Fruit fly (Drosophila melanogaster) whole organism, embryonic: Measurements from ENCODE around the gene Lamtor3.

ENCODE experiments used
- Adf1 ChIP-seq: fragments of 200-800 bp; sonication (Bioruptor generic); IDR thresholded peaks from 2 replicates; pipeline ENCODE4 v1.3.6; 2022; ENCODE audit warnings: missing biosample characterization, missing genetic modification characterization
- Bgb ChIP-seq: fragments of 200-800 bp; sonication (Bioruptor generic); IDR thresholded peaks from 2 replicates; pipeline ENCODE4 v1.3.6; 2022; ENCODE audit warnings: missing biosample characterization, missing genetic modification characterization; ENCODE audit not compliant: partially characterized antibody
- Blimp-1 ChIP-seq: fragments of 200-800 bp; sonication (Bioruptor generic); optimal IDR thresholded peaks from 3 replicates; lab custom pipeline; 2018; ENCODE audit warnings: missing biosample characterization, missing genetic modification characterization, mild to moderate bottlenecking, moderate library complexity, missing genetic modification reagents
- C15 ChIP-seq: fragments of 200-800 bp; sonication (Bioruptor generic); IDR thresholded peaks from 3 replicates; pipeline ENCODE4 v1.3.6; 2022; ENCODE audit warnings: missing biosample characterization, missing genetic modification characterization
- CG10543 ChIP-seq: fragments of 200-800 bp; sonication (Bioruptor generic); optimal IDR thresholded peaks from 3 replicates; lab custom pipeline; 2017; ENCODE audit warnings: missing biosample characterization, mild to moderate bottlenecking, missing genetic modification characterization, moderate library complexity
- CG11093 ChIP-seq: fragments of 200-800 bp; sonication (Bioruptor generic); IDR thresholded peaks from 3 replicates; pipeline ENCODE4 v1.3.6; 2022; ENCODE audit warnings: missing biosample characterization, missing genetic modification characterization
- CG11247 ChIP-seq: fragments of 200-800 bp; sonication (Bioruptor generic); IDR thresholded peaks from 2 replicates; pipeline ENCODE4 v1.3.6; 2022; ENCODE audit warnings: missing biosample characterization, missing genetic modification characterization
- CG12155 ChIP-seq: fragments of 200-800 bp; sonication (Bioruptor generic); optimal IDR thresholded peaks from 3 replicates; lab custom pipeline; 2016; ENCODE audit warnings: missing biosample characterization, missing genetic modification characterization
- CG12659 ChIP-seq: fragments of 200-800 bp; sonication (Bioruptor generic); optimal IDR thresholded peaks from 3 replicates; lab custom pipeline; 2017; ENCODE audit warnings: mild to moderate bottlenecking, missing biosample characterization, missing genetic modification reagents, missing genetic modification characterization
- CG13296 ChIP-seq: fragments of 200-800 bp; sonication (Bioruptor generic); optimal IDR thresholded peaks from 3 replicates; lab custom pipeline; 2018; ENCODE audit warnings: missing biosample characterization, mild to moderate bottlenecking, missing genetic modification characterization
- CG13424 ChIP-seq: fragments of 200-800 bp; sonication (Bioruptor generic); optimal IDR thresholded peaks from 2 replicates; lab custom pipeline; 2019; ENCODE audit warnings: missing biosample characterization, mild to moderate bottlenecking, missing genetic modification characterization, moderate library complexity
- CG13775 ChIP-seq: fragments of 200-800 bp; sonication (Bioruptor generic); optimal IDR thresholded peaks from 3 replicates; lab custom pipeline; 2017; ENCODE audit warnings: missing biosample characterization, mild to moderate bottlenecking, missing genetic modification characterization
- CG17359 ChIP-seq: fragments of 200-800 bp; sonication (Bioruptor generic); optimal IDR thresholded peaks from 3 replicates; lab custom pipeline; 2018; ENCODE audit warnings: missing biosample characterization, mild to moderate bottlenecking, missing genetic modification characterization, moderate library complexity
- CG18476 ChIP-seq: fragments of 200-800 bp; sonication (Bioruptor generic); optimal IDR thresholded peaks from 2 replicates; lab custom pipeline; 2016; ENCODE audit warnings: missing biosample characterization, mild to moderate bottlenecking, missing genetic modification characterization
- CG18599 ChIP-seq: fragments of 200-800 bp; sonication (Bioruptor generic); optimal IDR thresholded peaks from 3 replicates; lab custom pipeline; 2017; ENCODE audit warnings: missing biosample characterization, missing genetic modification characterization, mild to moderate bottlenecking, moderate library complexity, missing genetic modification reagents
- CG2202 ChIP-seq: fragments of 200-800 bp; sonication (Bioruptor generic); optimal IDR thresholded peaks from 2 replicates; lab custom pipeline; 2018; ENCODE audit warnings: missing biosample characterization, mild to moderate bottlenecking, missing genetic modification characterization
- CG6272 ChIP-seq: fragments of 200-800 bp; sonication (Bioruptor generic); IDR thresholded peaks from 2 replicates; pipeline ENCODE4 v1.3.6; 2022; ENCODE audit warnings: missing biosample characterization, missing genetic modification characterization
- CG8478 ChIP-seq: fragments of >200 bp; optimal IDR thresholded peaks from 2 replicates; lab custom pipeline; 2018
- CHES-1-like ChIP-seq: fragments of 200-800 bp; sonication (Bioruptor generic); optimal IDR thresholded peaks from 2 replicates; lab custom pipeline; 2016; ENCODE audit warnings: missing biosample characterization, missing genetic modification characterization
- D19B ChIP-seq: fragments of 200-800 bp; sonication (Bioruptor generic); optimal IDR thresholded peaks from 2 replicates; lab custom pipeline; 2017; ENCODE audit warnings: missing biosample characterization, mild to moderate bottlenecking, missing genetic modification characterization
- Deaf1 ChIP-seq: fragments of 200-800 bp; optimal IDR thresholded peaks from 3 replicates; lab custom pipeline; 2019; ENCODE audit warnings: missing biosample characterization, mild to moderate bottlenecking, missing genetic modification characterization, moderate library complexity
- Doc3 ChIP-seq: fragments of 200-800 bp; sonication (Bioruptor generic); IDR thresholded peaks from 3 replicates; pipeline ENCODE4 v1.3.6; 2022; ENCODE audit warnings: missing biosample characterization, missing genetic modification characterization; ENCODE audit not compliant: partially characterized antibody
- Hand ChIP-seq: fragments of 200-800 bp; sonication (Bioruptor generic); optimal IDR thresholded peaks from 2 replicates; lab custom pipeline; 2017; ENCODE audit warnings: mild to moderate bottlenecking, missing biosample characterization, missing genetic modification reagents, missing genetic modification characterization
- Hr39 ChIP-seq: fragments of >200 bp; optimal IDR thresholded peaks from 2 replicates; lab custom pipeline; 2017
- NfI ChIP-seq: fragments of 200-800 bp; sonication (Bioruptor generic); optimal IDR thresholded peaks from 3 replicates; lab custom pipeline; 2018; ENCODE audit warnings: missing biosample characterization, mild to moderate bottlenecking, missing genetic modification characterization, moderate library complexity
- Pdp1 ChIP-seq, 2 experiments: fragments of 200-800 bp; sonication (Bioruptor generic); optimal IDR thresholded peaks; 3 replicates each; lab custom pipeline; 2016; ENCODE audit warnings: missing biosample characterization in 2 of 2, missing genetic modification characterization in 2 of 2, mild to moderate bottlenecking in 1 of 2, moderate library complexity in 1 of 2
- Sin3A ChIP-seq: fragments of >200 bp; optimal IDR thresholded peaks from 2 replicates; lab custom pipeline; 2018
- Six4 ChIP-seq: fragments of 200-800 bp; sonication (Bioruptor generic); optimal IDR thresholded peaks from 2 replicates; lab custom pipeline; 2016; ENCODE audit warnings: missing biosample characterization, missing genetic modification characterization
- Taf1 ChIP-seq: fragments of 200-800 bp; sonication (Bioruptor generic); IDR thresholded peaks from 2 replicates; pipeline ENCODE4 v1.3.6; 2022; ENCODE audit warnings: missing biosample characterization, missing genetic modification characterization
- ab ChIP-seq: fragments of 200-800 bp; sonication (Bioruptor generic); optimal IDR thresholded peaks from 2 replicates; lab custom pipeline; 2016; ENCODE audit warnings: missing biosample characterization, missing genetic modification characterization
- bab2 ChIP-seq: fragments of 200-800 bp; sonication (Bioruptor generic); optimal IDR thresholded peaks from 2 replicates; lab custom pipeline; 2016; ENCODE audit warnings: missing biosample characterization, missing genetic modification characterization
- chm ChIP-seq: fragments of 200-800 bp; sonication (Bioruptor generic); IDR thresholded peaks from 2 replicates; pipeline ENCODE4 v1.3.6; 2022; ENCODE audit warnings: missing biosample characterization, missing genetic modification characterization
- croc ChIP-seq: fragments of 200-800 bp; sonication (Bioruptor generic); conservative IDR thresholded peaks from 3 replicates; pipeline ENCODE4 v1.3.6; 2022; ENCODE audit warnings: missing biosample characterization, missing genetic modification characterization
- disco-r ChIP-seq: fragments of 200-800 bp; sonication (Bioruptor generic); optimal IDR thresholded peaks from 2 replicates; lab custom pipeline; 2016; ENCODE audit warnings: missing biosample characterization, missing genetic modification characterization
- fu2 ChIP-seq: fragments of 200-800 bp; sonication (Bioruptor generic); optimal IDR thresholded peaks from 2 replicates; lab custom pipeline; 2016; ENCODE audit warnings: missing biosample characterization, missing genetic modification characterization
- gce ChIP-seq: fragments of 200-800 bp; sonication (Bioruptor generic); IDR thresholded peaks from 3 replicates; pipeline ENCODE4 v1.3.6; 2022; ENCODE audit warnings: missing biosample characterization, missing genetic modification characterization
- ham ChIP-seq: fragments of 200-800 bp; sonication (Bioruptor generic); IDR thresholded peaks from 2 replicates; pipeline ENCODE4 v1.3.6; 2022; ENCODE audit warnings: missing biosample characterization, missing genetic modification characterization
- hth ChIP-seq: fragments of >200 bp; optimal IDR thresholded peaks from 2 replicates; lab custom pipeline; 2017; ENCODE audit warnings: inconsistent platforms
- ind ChIP-seq: fragments of 200-800 bp; sonication (Bioruptor generic); optimal IDR thresholded peaks from 3 replicates; lab custom pipeline; 2016; ENCODE audit warnings: missing biosample characterization, missing genetic modification characterization
- kah ChIP-seq: fragments of 200-800 bp; sonication (Bioruptor generic); optimal IDR thresholded peaks from 2 replicates; lab custom pipeline; 2018; ENCODE audit warnings: missing biosample characterization, mild to moderate bottlenecking, missing genetic modification characterization
- lov ChIP-seq, 2 experiments: fragments of 200-800 bp in 1 of 2; fragments of >200 bp in 1 of 2; sonication (Bioruptor generic) in 1 of 2; IDR thresholded peaks in 1 of 2; optimal IDR thresholded peaks in 1 of 2; 2 replicates in 1 of 2; 3 replicates in 1 of 2; pipeline versions ENCODE4 v1.3.6 to Lab custom; 2017 to 2022; ENCODE audit warnings: missing biosample characterization in 1 of 2, missing genetic modification characterization in 1 of 2
- luna ChIP-seq: fragments of 200-800 bp; sonication (Bioruptor generic); optimal IDR thresholded peaks from 2 replicates; lab custom pipeline; 2016; ENCODE audit warnings: missing biosample characterization, missing genetic modification characterization
- peb ChIP-seq: fragments of 200-800 bp; sonication (Bioruptor generic); IDR thresholded peaks from 2 replicates; pipeline ENCODE4 v1.3.6; 2022; ENCODE audit warnings: missing biosample characterization, missing genetic modification characterization
- pfk ChIP-seq: fragments of 200-800 bp; sonication (Bioruptor generic); optimal IDR thresholded peaks from 2 replicates; lab custom pipeline; 2018; ENCODE audit warnings: missing biosample characterization, mild to moderate bottlenecking, missing genetic modification characterization, moderate library complexity
- ro ChIP-seq: fragments of 200-800 bp; sonication (Bioruptor generic); IDR thresholded peaks from 2 replicates; pipeline ENCODE4 v1.3.6; 2022; ENCODE audit warnings: missing biosample characterization, missing genetic modification characterization
- sd ChIP-seq: fragments of 200-800 bp; sonication (Bioruptor generic); optimal IDR thresholded peaks from 3 replicates; lab custom pipeline; 2018; ENCODE audit warnings: missing biosample characterization, mild to moderate bottlenecking, missing genetic modification characterization, moderate library complexity
- slou ChIP-seq: fragments of 200-800 bp; sonication (Bioruptor generic); optimal IDR thresholded peaks from 3 replicates; lab custom pipeline; 2016; ENCODE audit warnings: missing biosample characterization, missing genetic modification characterization
- slp2 ChIP-seq: fragments of 200-800 bp; sonication (Bioruptor generic); optimal IDR thresholded peaks from 2 replicates; lab custom pipeline; 2016; ENCODE audit warnings: missing biosample characterization, missing genetic modification characterization
- stwl ChIP-seq: fragments of 200-800 bp; sonication (Bioruptor generic); optimal IDR thresholded peaks from 3 replicates; lab custom pipeline; 2018; ENCODE audit warnings: missing biosample characterization, mild to moderate bottlenecking, missing genetic modification characterization, moderate library complexity
- tin ChIP-seq: fragments of 200-800 bp; sonication (Bioruptor generic); optimal IDR thresholded peaks from 3 replicates; lab custom pipeline; 2016; ENCODE audit warnings: missing biosample characterization, missing genetic modification characterization

Lamtor3 gene

dm6 chr2L:17514090-17514715 lies 33.2 kb downstream of the Lamtor3 start (continued):
- TF ChIP-seq croc (peak; percentile 91), CG12155 (GFP tag; lab: Kevin White, UChicago) (peak; percentile 73), ind (GFP tag; lab: Kevin White, UChicago) (peak; percentile 78), ham (GFP tag; lab: Robert Waterston, UW) (no peak), slp2 (GFP tag; lab: Kevin White, UChicago) (peak; percentile 47), ab (GFP tag; lab: Kevin White, UChicago) (peak; percentile 56), CG17359 (peak; percentile 91), Doc3 (GFP tag; lab: Robert Waterston, UW) (no peak), disco-r (GFP tag; lab: Kevin White, UChicago) (peak; percentile 45), Bgb (GFP tag; lab: Robert Waterston, UW) (no peak), CG13424 (peak; percentile 94), CG8478 (lab: Kevin White, UChicago) (no peak), CG13775 (GFP tag; lab: Kevin White, UChicago) (peak; percentile 82), gce (GFP tag; lab: Robert Waterston, UW) (peak; percentile 82), chm (GFP tag; lab: Robert Waterston, UW) (peak; percentile 84), Pdp1 (GFP tag; optimal IDR thresholded peaks at IDR 0.05; lab: Kevin White, UChicago) (peak in 1 of 2 experiments; percentile 70), CG18476 (GFP tag; lab: Kevin White, UChicago) (peak; percentile 82), Six4 (GFP tag; lab: Kevin White, UChicago) (peak; percentile 76), Taf1 (GFP tag; lab: Robert Waterston, UW) (peak; percentile 41; the same call in 1 of the 2 replicates), CHES-1-like (peak; percentile 58), stwl (tag; lab: Kevin White, UChicago) (peak; percentile 51), D19B (peak; percentile 29), CG6272 (peak; percentile 77), Deaf1 (peak; percentile 68), hth (lab: Kevin White, UChicago) (no peak), CG18599 (GFP tag; lab: Kevin White, UChicago) (peak; percentile 96), tin (peak; percentile 83), Blimp-1 (GFP tag; lab: Kevin White, UChicago) (peak; percentile 90), CG12659 (GFP tag; lab: Kevin White, UChicago) (peak; percentile 86), bab2 (GFP tag; lab: Kevin White, UChicago) (peak; percentile 80), Sin3A (lab: Kevin White, UChicago) (no peak), lov (optimal IDR thresholded peaks at IDR 0.05; lab: Kevin White, UChicago) (no peak), lov (GFP tag; IDR thresholded peaks at IDR 0.05; lab: Robert Waterston, UW) (peak; percentile 85; the same call in 2 of the 3 replicates), pfk (GFP tag; lab: Kevin White, UChicago) (no peak), NfI (GFP tag; lab: Kevin White, UChicago) (peak; percentile 77), Adf1 (GFP tag; lab: Robert Waterston, UW) (peak; percentile 44; the same call in 1 of the 2 replicates), sd (tag; lab: Kevin White, UChicago) (peak; percentile 75), ro (GFP tag; lab: Robert Waterston, UW) (peak; percentile 47; the same call in 1 of the 2 replicates), C15 (GFP tag; lab: Robert Waterston, UW) (no peak), CG2202 (tag; lab: Kevin White, UChicago) (peak; percentile 85), slou (peak; percentile 85), peb (GFP tag; lab: Robert Waterston, UW) (peak; percentile 72), Hr39 (lab: Kevin White, UChicago) (no peak), fu2 (GFP tag; lab: Kevin White, UChicago) (peak; percentile 68), CG11247 (GFP tag; lab: Robert Waterston, UW) (peak; percentile 63), Hand (peak; percentile 83), CG11093 (GFP tag; lab: Robert Waterston, UW) (peak; percentile 77), CG13296 (GFP tag; lab: Kevin White, UChicago) (peak; percentile 88), kah (peak; percentile 79), luna (GFP tag; lab: Kevin White, UChicago) (no peak), CG10543 (peak; percentile 88)
